Fruit fly (Drosophila melanogaster): Measurements from ENCODE around the gene CG32641.

Gene CG32641

DNA sequence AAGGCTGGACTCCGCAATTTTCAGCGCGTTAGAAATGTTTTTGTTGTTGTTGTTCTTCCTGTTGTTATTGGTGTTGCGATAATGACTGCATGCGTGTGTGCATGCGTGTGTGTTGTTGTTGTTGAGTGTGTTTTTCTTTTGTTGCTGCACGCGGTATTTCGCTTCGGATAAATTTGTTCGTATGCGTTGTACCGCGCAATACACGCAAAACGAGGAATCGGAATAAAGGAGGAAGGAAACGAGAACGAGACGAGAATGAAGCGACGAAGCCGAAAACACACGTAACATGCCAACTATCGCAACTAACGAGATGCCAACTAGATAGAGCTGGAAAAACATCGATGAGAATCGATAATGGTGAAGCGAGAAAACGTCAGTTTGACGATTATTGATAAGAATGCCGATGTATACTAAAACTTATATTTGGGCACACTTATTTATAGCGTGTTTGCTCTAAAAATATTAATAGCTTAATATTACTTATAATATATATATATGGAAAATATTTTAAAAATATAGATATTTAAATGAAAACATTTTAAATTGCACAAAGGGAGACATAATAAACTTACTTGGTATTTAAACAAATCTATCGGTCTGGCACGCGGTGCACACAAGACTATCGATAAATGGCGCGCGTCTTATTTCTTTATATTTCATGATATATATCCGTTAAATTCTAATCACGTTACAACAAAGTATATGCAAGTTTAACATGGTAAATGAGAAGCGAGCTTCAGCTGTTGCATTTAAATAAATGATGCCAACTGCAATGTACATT, 27.3 kb downstream of the CG32641 start, which contains the start of gene sno (continued):
- peak; percentile 64 for TF ChIP-seq Dp (GFP tag; optimal IDR thresholded peaks at IDR 0.05)
- TF ChIP-seq CG12744 (GFP tag; optimal IDR thresholded peaks at IDR 0.05), result no peak
- TF ChIP-seq CG5180 (GFP tag; optimal IDR thresholded peaks at IDR 0.05), result no peak
- no peak for TF ChIP-seq Side (GFP tag; optimal IDR thresholded peaks at IDR 0.05)
- no peak for TF ChIP-seq CG7357 (GFP tag; IDR thresholded peaks at IDR 0.05)
- peak; percentile 33 for TF ChIP-seq gfzf (GFP tag; optimal IDR thresholded peaks at IDR 0.05)
- no peak for TF ChIP-seq CG6813 (GFP tag; optimal IDR thresholded peaks at IDR 0.05)
- TF ChIP-seq CG10565 (GFP tag; optimal IDR thresholded peaks at IDR 0.05), result no peak
- TF ChIP-seq CG31365 (tag; optimal IDR thresholded peaks at IDR 0.05), result no peak
- TF ChIP-seq CG1832 (GFP tag; optimal IDR thresholded peaks at IDR 0.05), result no peak
- no peak for TF ChIP-seq Tbp (GFP tag; optimal IDR thresholded peaks at IDR 0.05)
- no peak for TF ChIP-seq psq (GFP tag; optimal IDR thresholded peaks at IDR 0.05)
- no peak for TF ChIP-seq zen (tag; optimal IDR thresholded peaks at IDR 0.05)
- TF ChIP-seq ttk (GFP tag; IDR thresholded peaks at IDR 0.05), result no peak
- no peak for TF ChIP-seq vfl (GFP tag; optimal IDR thresholded peaks at IDR 0.05)
- no peak for TF ChIP-seq Camta (GFP tag; optimal IDR thresholded peaks at IDR 0.05)
- TF ChIP-seq unc-4 (GFP tag; IDR thresholded peaks at IDR 0.05; ENCODE audit: partially characterized antibody), result peak; percentile 78
- no peak for TF ChIP-seq CG7271 (tag; optimal IDR thresholded peaks at IDR 0.05)
- TF ChIP-seq CG33213 (GFP tag; optimal IDR thresholded peaks at IDR 0.05), result no peak
- peak; percentile 25; the same call in 1 of the 2 replicates for TF ChIP-seq CG32532 (GFP tag; IDR thresholded peaks at IDR 0.05)
- no peak for TF ChIP-seq CG14965 (GFP tag; optimal IDR thresholded peaks at IDR 0.05; ENCODE audit: borderline replicate concordance)
- TF ChIP-seq cg (GFP tag; optimal IDR thresholded peaks at IDR 0.05), result peak; percentile 66
- TF ChIP-seq CG10274 (GFP tag; optimal IDR thresholded peaks at IDR 0.05), result no peak
- TF ChIP-seq CG12659 (GFP tag; optimal IDR thresholded peaks at IDR 0.05), result peak; percentile 45
- no peak for TF ChIP-seq CG2120 (GFP tag; optimal IDR thresholded peaks at IDR 0.05)
- no peak for TF ChIP-seq CG9437 (GFP tag; optimal IDR thresholded peaks at IDR 0.05)
- no peak for TF ChIP-seq CG11398 (GFP tag; optimal IDR thresholded peaks at IDR 0.05)
- no peak for TF ChIP-seq CHES-1-like (GFP tag; optimal IDR thresholded peaks at IDR 0.05)
- no peak for TF ChIP-seq Blimp-1 (GFP tag; optimal IDR thresholded peaks at IDR 0.05)
- no peak for TF ChIP-seq CG9215 (GFP tag; IDR thresholded peaks at IDR 0.05)
- no peak for TF ChIP-seq Ptx1 (GFP tag; IDR thresholded peaks at IDR 0.05)
- TF ChIP-seq HmgZ (tag; optimal IDR thresholded peaks at IDR 0.05), result no peak
- TF ChIP-seq fd3F (GFP tag; optimal IDR thresholded peaks at IDR 0.05), result no peak
- TF ChIP-seq MTF-1 (GFP tag; optimal IDR thresholded peaks at IDR 0.05; ENCODE audit: borderline replicate concordance), result no peak
- TF ChIP-seq gcm2 (GFP tag; optimal IDR thresholded peaks at IDR 0.05), result no peak
- no peak for TF ChIP-seq CG10209 (GFP tag; optimal IDR thresholded peaks at IDR 0.05)
- peak; percentile 58 for TF ChIP-seq pzg (GFP tag; optimal IDR thresholded peaks at IDR 0.05)
- no peak for TF ChIP-seq CG9817 (tag; optimal IDR thresholded peaks at IDR 0.05)
- TF ChIP-seq nerfin-1 (tag; optimal IDR thresholded peaks at IDR 0.05), result no peak
- 0 out of 2 replicates have a peak, but pooled peaks have one; percentile 14 for TF ChIP-seq chm (GFP tag; IDR thresholded peaks at IDR 0.05)
- TF ChIP-seq gce (GFP tag; IDR thresholded peaks at IDR 0.05), result no peak
- TF ChIP-seq hbn (GFP tag; IDR thresholded peaks at IDR 0.05; ENCODE audit: partially characterized antibody), result peak; percentile 64
- TF ChIP-seq Bteb2 (GFP tag; optimal IDR thresholded peaks at IDR 0.05), result no peak
- no peak for TF ChIP-seq sens (GFP tag)
- no peak for TF ChIP-seq Nf-YC (tag; optimal IDR thresholded peaks at IDR 0.05)
- TF ChIP-seq ssp (GFP tag; IDR thresholded peaks at IDR 0.05), result no peak
- TF ChIP-seq toy (GFP tag; IDR thresholded peaks at IDR 0.05), result no peak
- TF ChIP-seq croc (GFP tag; conservative IDR thresholded peaks at IDR 0.05), result no peak
- no peak for TF ChIP-seq ken (GFP tag; IDR thresholded peaks at IDR 0.05)

All from whole organism, embryonic.